Fruit fly (Drosophila melanogaster): ENCODE results near the gene snsl.

- TF ChIP-seq psq (optimal IDR thresholded peaks at IDR 0.05): no peak
- no peak for TF ChIP-seq CG8478 (optimal IDR thresholded peaks at IDR 0.05)
- TF ChIP-seq usp (GFP tag; optimal IDR thresholded peaks at IDR 0.05): no peak
- no peak for TF ChIP-seq pan (optimal IDR thresholded peaks at IDR 0.05)
- TF ChIP-seq EcR (GFP tag; optimal IDR thresholded peaks at IDR 0.05): no peak
- TF ChIP-seq Dll (optimal IDR thresholded peaks at IDR 0.05): no peak
Measured at dm6 chr2L:4893612-4894011, 12.9 kb downstream of the snsl start.

All from whole organism.